Worm (Caenorhabditis elegans) whole organism, L1 larva: ENCODE results near the gene egl-10.

Experiments used
- Y116A8C.19 ChIP-seq: sonication (generic microtip); optimal IDR thresholded peaks from 2 replicates; lab custom pipeline; 2016; ENCODE audit warnings: missing compliant biosample characterization, missing genetic modification characterization, borderline replicate concordance
- aly-2 ChIP-seq: fragments of 150-350 bp; optimal IDR thresholded peaks from 2 replicates; lab custom pipeline; 2014; ENCODE audit warnings: missing biosample characterization, missing genetic modification characterization
- blmp-1 ChIP-seq: fragments of 150-350 bp; optimal IDR thresholded peaks from 2 replicates; lab custom pipeline; 2014; ENCODE audit warnings: missing biosample characterization, missing genetic modification characterization
- ceh-82 ChIP-seq, 3 experiments: fragments of 150-350 bp in 1 of 3; sonication (generic microtip) in 2 of 3; optimal IDR thresholded peaks; 2 replicates each; lab custom pipeline; 2014 to 2017; ENCODE audit warnings: missing biosample characterization in 3 of 3, missing genetic modification characterization in 3 of 3
- dpl-1 ChIP-seq, 3 experiments: fragments of 150-350 bp in 2 of 3; sonication (generic microtip) in 1 of 3; optimal IDR thresholded peaks; 2 replicates each; lab custom pipeline; 2014 to 2017; ENCODE audit warnings: missing biosample characterization in 3 of 3, missing genetic modification characterization in 3 of 3, missing genetic modification reagents in 3 of 3
- dsc-1 ChIP-seq: sonication (generic microtip); optimal IDR thresholded peaks from 2 replicates; lab custom pipeline; 2016; ENCODE audit warnings: mild to moderate bottlenecking, missing genetic modification characterization, missing compliant biosample characterization
- efl-1 ChIP-seq, 4 experiments: fragments of 150-350 bp; optimal IDR thresholded peaks in 3 of 4; peaks in 1 of 4; 1 replicate in 1 of 4; 2 replicates in 3 of 4; lab custom pipeline; 2014; ENCODE audit warnings: missing biosample characterization in 2 of 4, missing genetic modification characterization in 2 of 4, missing genetic modification reagents in 2 of 4
- efl-3 ChIP-seq: fragments of 200-800 bp; sonication (Bioruptor generic); optimal IDR thresholded peaks from 2 replicates; lab custom pipeline; 2018; ENCODE audit warnings: mild to moderate bottlenecking, missing genetic modification characterization, missing compliant biosample characterization
- egl-13 ChIP-seq: sonication (generic microtip); optimal IDR thresholded peaks from 2 replicates; lab custom pipeline; 2016; ENCODE audit warnings: missing genotype, missing genetic modification reagents, missing genetic modification characterization, missing compliant biosample characterization
- egl-27 ChIP-seq, 2 experiments: fragments of 150-350 bp in 1 of 2; sonication (generic microtip); optimal IDR thresholded peaks; 3 replicates each; lab custom pipeline; 2017 to 2018; ENCODE audit warnings: missing biosample characterization in 2 of 2, missing genetic modification characterization in 2 of 2, missing genetic modification reagents in 2 of 2
- elt-2 ChIP-seq: sonication (generic microtip); optimal IDR thresholded peaks from 2 replicates; lab custom pipeline; 2016; ENCODE audit warnings: missing genetic modification characterization, mild to moderate bottlenecking, inconsistent platforms, missing compliant biosample characterization, missing genetic modification reagents
- elt-3 ChIP-seq, 6 experiments: fragments of 150-350 bp in 1 of 6; sonication (generic microtip); optimal IDR thresholded peaks; 2 replicates each; lab custom pipeline; 2017 to 2018; ENCODE audit warnings: missing biosample characterization in 6 of 6, missing genetic modification characterization in 6 of 6, inconsistent platforms in 1 of 6
- fkh-8 ChIP-seq: sonication (generic microtip); optimal IDR thresholded peaks from 2 replicates; lab custom pipeline; 2016; ENCODE audit warnings: mild to moderate bottlenecking, missing genetic modification characterization, missing compliant biosample characterization
- hlh-4 ChIP-seq: sonication (generic microtip); optimal IDR thresholded peaks from 2 replicates; lab custom pipeline; 2016; ENCODE audit warnings: mild to moderate bottlenecking, missing genetic modification characterization, missing compliant biosample characterization
- hpl-2 ChIP-seq: fragments of 150-350 bp; optimal IDR thresholded peaks from 2 replicates; lab custom pipeline; 2014; ENCODE audit warnings: missing biosample characterization, missing genetic modification reagents, missing genetic modification characterization
- irx-1 ChIP-seq: sonication (generic microtip); optimal IDR thresholded peaks from 2 replicates; lab custom pipeline; 2016; ENCODE audit warnings: missing genetic modification characterization, missing compliant biosample characterization
- lin-13 ChIP-seq: fragments of 150-350 bp; optimal IDR thresholded peaks from 2 replicates; lab custom pipeline; 2014; ENCODE audit warnings: missing biosample characterization, missing genetic modification reagents, missing genetic modification characterization
- lin-14 ChIP-seq: fragments of 200-800 bp; sonication (Bioruptor generic); optimal IDR thresholded peaks from 2 replicates; lab custom pipeline; 2018; ENCODE audit warnings: mild to moderate bottlenecking, missing genetic modification characterization, moderate library complexity, missing compliant biosample characterization
- lin-35 ChIP-seq, 2 experiments: fragments of 150-350 bp; optimal IDR thresholded peaks; 2 replicates each; lab custom pipeline; 2014; ENCODE audit warnings: missing biosample characterization in 2 of 2, missing genetic modification characterization in 2 of 2, missing genetic modification reagents in 2 of 2
- lsy-2 ChIP-seq, 2 experiments: fragments of 150-350 bp; optimal IDR thresholded peaks; 2 replicates each; lab custom pipeline; 2014; ENCODE audit warnings: missing biosample characterization in 2 of 2, missing genetic modification characterization in 2 of 2
- mep-1 ChIP-seq: fragments of 150-350 bp; optimal IDR thresholded peaks from 2 replicates; lab custom pipeline; 2014; ENCODE audit warnings: missing biosample characterization, missing genetic modification characterization
- nhr-11 ChIP-seq: fragments of 150-350 bp; optimal IDR thresholded peaks from 2 replicates; lab custom pipeline; 2014; ENCODE audit warnings: missing biosample characterization, missing genetic modification characterization
- nhr-12 ChIP-seq: sonication (generic microtip); optimal IDR thresholded peaks from 2 replicates; lab custom pipeline; 2017; ENCODE audit warnings: missing biosample characterization, missing genetic modification characterization
- nhr-20 ChIP-seq: sonication (generic microtip); optimal IDR thresholded peaks from 2 replicates; lab custom pipeline; 2016; ENCODE audit warnings: mild to moderate bottlenecking, missing genetic modification characterization, missing compliant biosample characterization
- nhr-71 ChIP-seq: sonication (generic microtip); optimal IDR thresholded peaks from 2 replicates; lab custom pipeline; 2016; ENCODE audit warnings: mild to moderate bottlenecking, missing genetic modification characterization, moderate library complexity, missing compliant biosample characterization
- nhr-77 ChIP-seq: fragments of 150-350 bp; optimal IDR thresholded peaks from 2 replicates; lab custom pipeline; 2014; ENCODE audit warnings: missing biosample characterization, missing genetic modification characterization
- nhr-85 ChIP-seq: sonication (generic microtip); peaks from one replicate; lab custom pipeline; 2016; ENCODE audit warnings: missing genetic modification characterization, inconsistent platforms, missing compliant biosample characterization
- pag-3 ChIP-seq: sonication (generic microtip); optimal IDR thresholded peaks from 2 replicates; lab custom pipeline; 2017; ENCODE audit warnings: missing genetic modification characterization, mild to moderate bottlenecking, missing compliant biosample characterization, antibody characterized with exemption, borderline replicate concordance; ENCODE audit not compliant: insufficient read depth
- pax-3 ChIP-seq: fragments of 200-800 bp; sonication (Bioruptor generic); optimal IDR thresholded peaks from 2 replicates; lab custom pipeline; 2018; ENCODE audit warnings: mild to moderate bottlenecking, missing genetic modification characterization, moderate library complexity, missing compliant biosample characterization
- snpc-4 ChIP-seq: fragments of 150-350 bp; optimal IDR thresholded peaks from 2 replicates; lab custom pipeline; 2014; ENCODE audit warnings: missing biosample characterization, missing genetic modification characterization
- snu-23 ChIP-seq: sonication (generic microtip); optimal IDR thresholded peaks from 2 replicates; lab custom pipeline; 2016; ENCODE audit warnings: missing genetic modification characterization, missing compliant biosample characterization
- sptf-1 ChIP-seq: fragments of 150-350 bp; optimal IDR thresholded peaks from 2 replicates; lab custom pipeline; 2014; ENCODE audit warnings: missing biosample characterization, missing genetic modification characterization
- swsn-7 ChIP-seq: sonication (generic microtip); optimal IDR thresholded peaks from 2 replicates; lab custom pipeline; 2016; ENCODE audit warnings: missing genetic modification characterization, missing compliant biosample characterization
- tbx-2 ChIP-seq: sonication (generic microtip); optimal IDR thresholded peaks from 2 replicates; lab custom pipeline; 2016; ENCODE audit warnings: missing genetic modification characterization, missing compliant biosample characterization
- tlp-1 ChIP-seq: fragments of 150-350 bp; optimal IDR thresholded peaks from 2 replicates; lab custom pipeline; 2014; ENCODE audit warnings: missing biosample characterization, missing genetic modification characterization
- unc-98 ChIP-seq: fragments of 200-800 bp; sonication (Bioruptor generic); IDR thresholded peaks from 2 replicates; pipeline ENCODE4 v1.3.6; 2022; ENCODE audit warnings: missing genetic modification characterization, missing compliant biosample characterization
- vab-15 ChIP-seq: sonication (generic microtip); optimal IDR thresholded peaks from 2 replicates; lab custom pipeline; 2017; ENCODE audit warnings: missing genotype, mild to moderate bottlenecking, missing genetic modification characterization, missing compliant biosample characterization
- xbp-1 ChIP-seq: sonication (generic microtip); optimal IDR thresholded peaks from 2 replicates; lab custom pipeline; 2016; ENCODE audit warnings: missing genetic modification characterization, missing compliant biosample characterization

Gene egl-10

DNA sequence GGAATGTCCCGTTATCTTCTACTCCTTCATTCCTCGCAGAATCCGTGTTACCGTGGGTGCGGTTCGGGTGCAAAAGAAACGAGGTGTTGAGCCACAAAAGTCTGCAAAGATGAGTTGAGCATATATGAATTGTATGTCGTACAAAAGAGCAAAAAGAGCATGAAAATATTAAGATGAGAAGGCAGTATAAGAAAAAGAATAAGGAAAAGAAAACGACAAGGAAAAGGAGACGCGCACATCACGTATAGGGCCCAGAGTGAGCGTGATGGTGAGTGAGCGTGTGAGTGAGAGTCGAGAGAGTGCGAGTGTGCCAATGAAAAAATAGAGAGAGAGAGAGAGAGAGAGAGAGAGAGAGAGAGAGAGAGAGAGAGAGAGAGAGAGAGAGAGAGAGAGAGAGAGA, at the start of gene egl-10:
TSS of gene egl-10 (minus strand) at position 101 of the 400 bp plus-strand sequence.
- TF ChIP-seq egl-27 (tag; optimal IDR thresholded peaks at IDR 0.05; lab: Kevin White, UChicago) (no peak), pag-3 (tag; lab: Kevin White, UChicago) (no peak), lin-35 (GFP tag; optimal IDR thresholded peaks at IDR 0.05; lab: Kevin White, UChicago) (peak in 1 of 2 experiments; percentile 4), egl-13 (tag; lab: Kevin White, UChicago) (no peak), lin-13 (GFP tag; lab: Kevin White, UChicago) (no peak), swsn-7 (tag; lab: Kevin White, UChicago) (no peak), lin-14 (GFP tag; lab: Kevin White, UChicago) (peak; percentile 6), Y116A8C.19 (tag; lab: Kevin White, UChicago) (no peak), tlp-1 (tag; lab: Kevin White, UChicago) (no peak), efl-3 (GFP tag; lab: Kevin White, UChicago) (no peak), ceh-82 (tag; optimal IDR thresholded peaks at IDR 0.05; lab: Kevin White, UChicago) (no peak), unc-98 (GFP tag; lab: Robert Waterston, UW) (no peak), lsy-2 (tag; optimal IDR thresholded peaks at IDR 0.05; lab: Kevin White, UChicago) (peak in 1 of 2 experiments; percentile 10), hpl-2 (GFP tag; lab: Kevin White, UChicago) (no peak), dsc-1 (no peak), efl-1 (optimal IDR thresholded peaks at IDR 0.05; lab: Kevin White, UChicago) (peak; percentile 19 to 29), efl-1 (GFP tag; optimal IDR thresholded peaks at IDR 0.05 in 1 of 2; lab: Kevin White, UChicago) (peak in 1 of 2 experiments; percentile 65), aly-2 (tag; lab: Kevin White, UChicago) (no peak), nhr-12 (tag; lab: Kevin White, UChicago) (no peak), xbp-1 (tag; lab: Kevin White, UChicago) (no peak), sptf-1 (tag; lab: Kevin White, UChicago) (no peak), snpc-4 (tag; lab: Kevin White, UChicago) (no peak), dpl-1 (GFP tag; optimal IDR thresholded peaks at IDR 0.05; lab: Kevin White, UChicago) (no peak)

ce11 chrV:12511946-12512345, 49.1 kb upstream of the egl-10 start:
- TF ChIP-seq nhr-20 (tag; lab: Kevin White, UChicago) (peak; percentile 23), pag-3 (tag; lab: Kevin White, UChicago) (peak; percentile 61), vab-15 (tag; lab: Kevin White, UChicago) (peak; percentile 53), elt-3 (tag; optimal IDR thresholded peaks at IDR 0.05; lab: Kevin White, UChicago) (peak in 4 of 6 experiments; percentile 10 to 68 (median 44)), hlh-4 (no peak), nhr-77 (tag; lab: Kevin White, UChicago) (no peak), nhr-71 (peak; percentile 17), nhr-85 (tag; lab: Kevin White, UChicago) (peak; percentile 80), fkh-8 (tag; lab: Kevin White, UChicago) (no peak), tbx-2 (tag; lab: Kevin White, UChicago) (peak; percentile 33), snu-23 (GFP tag; lab: Kevin White, UChicago) (peak; percentile 14), elt-2 (tag; lab: Kevin White, UChicago) (no peak), nhr-11 (no peak), lin-14 (GFP tag; lab: Kevin White, UChicago) (peak; percentile 56), egl-27 (tag; optimal IDR thresholded peaks at IDR 0.05; lab: Kevin White, UChicago) (no peak), pax-3 (tag; lab: Kevin White, UChicago) (no peak), lsy-2 (tag; optimal IDR thresholded peaks at IDR 0.05; lab: Kevin White, UChicago) (peak in 1 of 2 experiments; percentile 26), blmp-1 (tag; lab: Kevin White, UChicago) (peak; percentile 1), mep-1 (no peak), irx-1 (tag; lab: Kevin White, UChicago) (no peak)
